Worm (Caenorhabditis elegans) whole organism, young adult: ENCODE results near the gene K11D12.7.
A peak's percentile ranks its signal among the peaks of the same experiment; 100 is the strongest.

Source experiments
- B0035.1 ChIP-seq: sonication (generic microtip); optimal IDR thresholded peaks from 2 replicates; lab custom pipeline; 2016; ENCODE audit warnings: missing genetic modification characterization, mild to moderate bottlenecking, missing compliant biosample characterization, missing genotype, missing genetic modification reagents
- B0336.3 ChIP-seq: fragments of 200-800 bp; sonication (Bioruptor generic); IDR thresholded peaks from 2 replicates; pipeline ENCODE4 v1.3.6; 2022; ENCODE audit warnings: missing genetic modification characterization, missing compliant biosample characterization
- D2030.7 ChIP-seq: fragments of 200-800 bp; sonication (Bioruptor generic); IDR thresholded peaks from 2 replicates; pipeline ENCODE4 v1.3.6; 2022; ENCODE audit warnings: missing genetic modification reagents, missing genetic modification characterization, missing compliant biosample characterization
- K11D2.4 ChIP-seq: fragments of 200-800 bp; sonication (Bioruptor generic); IDR thresholded peaks from 2 replicates; pipeline ENCODE4 v1.3.6; 2022; ENCODE audit warnings: missing genetic modification reagents, missing genetic modification characterization, missing compliant biosample characterization
- K12H6.12 ChIP-seq: fragments of 200-800 bp; sonication (Bioruptor generic); optimal IDR thresholded peaks from 2 replicates; lab custom pipeline; 2018; ENCODE audit warnings: mild to moderate bottlenecking, missing genetic modification characterization, missing compliant biosample characterization
- Y53F4B.3 ChIP-seq: fragments of 200-800 bp; sonication (Bioruptor generic); IDR thresholded peaks from 2 replicates; pipeline ENCODE4 v1.3.6; 2022; ENCODE audit warnings: missing genetic modification reagents, missing genetic modification characterization, missing compliant biosample characterization
- Y53G8AR.9 ChIP-seq: fragments of 200-800 bp; sonication (Bioruptor generic); conservative IDR thresholded peaks from 2 replicates; pipeline ENCODE4 v1.3.6; 2022; ENCODE audit warnings: missing genetic modification reagents, missing genetic modification characterization, missing compliant biosample characterization
- aptf-3 ChIP-seq: fragments of 200-800 bp; sonication (Bioruptor generic); IDR thresholded peaks from 2 replicates; pipeline ENCODE4 v1.3.6; 2022; ENCODE audit warnings: missing genetic modification characterization, missing compliant biosample characterization
- atf-7 ChIP-seq: sonication (generic microtip); optimal IDR thresholded peaks from 2 replicates; lab custom pipeline; 2017; ENCODE audit warnings: mild to moderate bottlenecking, missing genetic modification characterization, missing compliant biosample characterization
- attf-3 ChIP-seq: fragments of 200-800 bp; sonication (Bioruptor generic); conservative IDR thresholded peaks from 2 replicates; pipeline ENCODE4 v1.3.6; 2022; ENCODE audit warnings: missing genetic modification reagents, missing genetic modification characterization, missing compliant biosample characterization
- attf-5 ChIP-seq: fragments of 200-800 bp; sonication (Bioruptor generic); optimal IDR thresholded peaks from 2 replicates; lab custom pipeline; 2018; ENCODE audit warnings: mild to moderate bottlenecking, missing genetic modification characterization, missing compliant biosample characterization
- bed-2 ChIP-seq: fragments of 200-800 bp; sonication (Bioruptor generic); IDR thresholded peaks from 2 replicates; pipeline ENCODE4 v1.3.6; 2022; ENCODE audit warnings: missing genetic modification reagents, missing genetic modification characterization, missing compliant biosample characterization
- cebp-1 ChIP-seq, 2 experiments: fragments of 200-800 bp in 1 of 2; sonication (Bioruptor generic) in 1 of 2; sonication (generic microtip) in 1 of 2; IDR thresholded peaks in 1 of 2; optimal IDR thresholded peaks in 1 of 2; 2 replicates each; pipeline versions ENCODE4 v1.3.6 to Lab custom; 2017 to 2022; ENCODE audit warnings: missing compliant biosample characterization in 2 of 2, missing genetic modification characterization in 2 of 2, mild to moderate bottlenecking in 1 of 2, missing genetic modification reagents in 1 of 2, moderate library complexity in 1 of 2
- die-1 ChIP-seq: sonication (generic microtip); optimal IDR thresholded peaks from 2 replicates; lab custom pipeline; 2016; ENCODE audit warnings: missing genotype, mild to moderate bottlenecking, missing genetic modification characterization, missing compliant biosample characterization
- efl-1 ChIP-seq: fragments of 150-350 bp; optimal IDR thresholded peaks from 2 replicates; lab custom pipeline; 2014; ENCODE audit warnings: missing biosample characterization, missing genetic modification reagents, missing genetic modification characterization
- egrh-3 ChIP-seq: fragments of 200-800 bp; sonication (Bioruptor generic); IDR thresholded peaks from 2 replicates; pipeline ENCODE4 v1.3.6; 2022; ENCODE audit warnings: missing genetic modification reagents, missing genetic modification characterization, missing compliant biosample characterization
- hlh-26 ChIP-seq: fragments of 200-800 bp; sonication (Bioruptor generic); conservative IDR thresholded peaks from 2 replicates; pipeline ENCODE4 v1.3.6; 2022; ENCODE audit warnings: missing genetic modification reagents, missing genetic modification characterization, missing compliant biosample characterization
- hmg-1.2 ChIP-seq: fragments of 200-800 bp; sonication (Bioruptor generic); IDR thresholded peaks from 2 replicates; pipeline ENCODE4 v1.3.6; 2022; ENCODE audit warnings: missing genetic modification reagents, missing genetic modification characterization, missing compliant biosample characterization
- lin-40 ChIP-seq: sonication (generic microtip); optimal IDR thresholded peaks from 2 replicates; lab custom pipeline; 2016; ENCODE audit warnings: missing genetic modification characterization, mild to moderate bottlenecking, missing compliant biosample characterization, missing genotype, missing genetic modification reagents
- lin-54 ChIP-seq: fragments of 200-800 bp; sonication (Bioruptor generic); optimal IDR thresholded peaks from 2 replicates; lab custom pipeline; 2018; ENCODE audit warnings: mild to moderate bottlenecking, missing genetic modification characterization, missing compliant biosample characterization
- mcd-1 ChIP-seq: fragments of 200-800 bp; sonication (Bioruptor generic); IDR thresholded peaks from 2 replicates; pipeline ENCODE4 v1.3.6; 2022; ENCODE audit warnings: missing genetic modification reagents, missing genetic modification characterization, missing compliant biosample characterization
- nhr-120 ChIP-seq: fragments of 200-800 bp; sonication (Bioruptor generic); IDR thresholded peaks from 2 replicates; pipeline ENCODE4 v1.3.6; 2022; ENCODE audit warnings: missing genetic modification characterization, missing compliant biosample characterization
- nhr-27 ChIP-seq: fragments of 200-800 bp; sonication (Bioruptor generic); optimal IDR thresholded peaks from 2 replicates; lab custom pipeline; 2018; ENCODE audit warnings: mild to moderate bottlenecking, missing genetic modification characterization, moderate library complexity, missing compliant biosample characterization
- nhr-80 ChIP-seq: sonication (generic microtip); optimal IDR thresholded peaks from 2 replicates; lab custom pipeline; 2016; ENCODE audit warnings: missing genetic modification characterization, missing compliant biosample characterization
- repo-1 ChIP-seq: sonication (generic microtip); optimal IDR thresholded peaks from 2 replicates; lab custom pipeline; 2017; ENCODE audit warnings: mild to moderate bottlenecking, missing genetic modification characterization, missing compliant biosample characterization
- rpc-1 ChIP-seq, 2 experiments: fragments of 150-350 bp in 1 of 2; sonication (generic microtip) in 1 of 2; optimal IDR thresholded peaks; 2 replicates each; lab custom pipeline; 2014 to 2018; ENCODE audit warnings: missing biosample characterization in 1 of 2, missing genetic modification characterization in 1 of 2, missing genetic modification reagents in 1 of 2, missing genotype in 1 of 2
- snpc-3.4 ChIP-seq: sonication (generic microtip); optimal IDR thresholded peaks from 2 replicates; lab custom pipeline; 2017; ENCODE audit warnings: missing genetic modification characterization, mild to moderate bottlenecking, missing compliant biosample characterization, antibody characterized with exemption, moderate library complexity, missing genotype, missing genetic modification reagents
- tlf-1 ChIP-seq: fragments of 200-800 bp; sonication (Bioruptor generic); optimal IDR thresholded peaks from 2 replicates; lab custom pipeline; 2018; ENCODE audit warnings: mild to moderate bottlenecking, missing genetic modification characterization, missing compliant biosample characterization
- unc-130 ChIP-seq: sonication (generic microtip); optimal IDR thresholded peaks from 2 replicates; lab custom pipeline; 2016; ENCODE audit warnings: missing genetic modification reagents, missing genetic modification characterization, missing compliant biosample characterization
- xnd-1 ChIP-seq: sonication (generic microtip); optimal IDR thresholded peaks from 2 replicates; lab custom pipeline; 2016; ENCODE audit warnings: missing genotype, missing genetic modification reagents, missing genetic modification characterization, missing compliant biosample characterization
- ztf-26 ChIP-seq: sonication (generic microtip); optimal IDR thresholded peaks from 2 replicates; lab custom pipeline; 2017; ENCODE audit warnings: missing genetic modification characterization, missing compliant biosample characterization
- ztf-3 ChIP-seq: fragments of 200-800 bp; sonication (Bioruptor generic); optimal IDR thresholded peaks from 2 replicates; lab custom pipeline; 2018; ENCODE audit warnings: mild to moderate bottlenecking, missing genetic modification characterization, missing compliant biosample characterization

The K11D12.7 gene

DNA sequence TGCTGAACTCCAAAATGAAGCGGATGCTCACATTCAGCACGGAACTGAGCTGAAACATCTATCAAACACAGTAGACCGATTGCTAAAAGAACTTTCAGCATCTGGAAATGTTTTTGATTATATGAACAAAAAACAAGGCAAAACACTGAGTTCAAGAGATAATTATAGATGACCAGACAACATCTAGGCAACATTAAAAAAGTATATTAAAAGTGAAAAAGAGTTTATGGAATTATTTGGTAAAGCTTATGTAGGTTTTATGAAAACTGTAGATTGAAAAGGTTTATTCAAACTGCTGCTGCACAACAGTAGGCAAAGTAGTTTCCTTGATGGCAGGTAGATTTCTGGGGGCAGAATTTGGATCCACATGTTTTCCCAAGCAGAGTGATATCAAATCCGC is at the start of gene K11D12.7:
TSS of gene K11D12.7 (minus strand) at position 101 of the 400 bp plus-strand sequence.
- TF ChIP-seq nhr-120 (GFP tag; lab: Robert Waterston, UW) = no peak
- TF ChIP-seq ztf-26 (tag; lab: Kevin White, UChicago) = no peak
- no peak for TF ChIP-seq xnd-1 (tag; lab: Kevin White, UChicago)

DNA sequence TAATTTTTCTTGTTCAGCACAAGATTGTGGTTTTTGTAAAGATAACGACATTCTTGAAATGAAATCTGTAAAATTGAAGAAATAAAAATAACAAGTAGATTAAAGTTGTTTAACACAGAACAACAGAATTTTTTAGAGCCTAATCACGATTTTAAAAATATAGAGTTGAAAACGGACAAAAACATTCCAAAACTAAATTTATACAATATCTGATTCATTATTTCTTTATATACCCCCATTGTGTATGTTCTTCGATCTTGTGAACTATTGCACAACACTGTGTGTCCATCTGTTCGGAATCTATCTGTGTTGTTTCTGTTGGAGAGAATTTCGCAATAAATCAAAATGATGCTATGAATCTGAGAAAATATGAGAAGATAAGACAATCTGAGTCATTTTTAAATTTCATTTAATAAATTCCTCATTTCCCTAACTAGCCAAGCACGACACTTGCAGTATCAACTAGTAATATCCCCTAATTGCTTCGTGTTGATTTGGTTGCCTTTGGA is 48.7 kb upstream of the K11D12.7 start, which contains the start of gene Y58A7A.4:
TSS of gene Y58A7A.4 (minus strand) at position 51 of the 509 bp plus-strand sequence.
- TF ChIP-seq rpc-1 (optimal IDR thresholded peaks at IDR 0.05; lab: Kevin White, UChicago) (no peak), rpc-1 (tag; optimal IDR thresholded peaks at IDR 0.05; lab: Kevin White, UChicago) (no peak), cebp-1 (GFP tag; IDR thresholded peaks at IDR 0.05; lab: Robert Waterston, UW) (peak; percentile 68; the same call in 1 of the 2 replicates), cebp-1 (tag; optimal IDR thresholded peaks at IDR 0.05; lab: Kevin White, UChicago) (peak; percentile 90), aptf-3 (no peak), ztf-3 (no peak), efl-1 (GFP tag; lab: Kevin White, UChicago) (no peak), snpc-3.4 (tag; lab: Kevin White, UChicago) (no peak), Y53G8AR.9 (GFP tag; lab: Robert Waterston, UW) (no peak)

DNA sequence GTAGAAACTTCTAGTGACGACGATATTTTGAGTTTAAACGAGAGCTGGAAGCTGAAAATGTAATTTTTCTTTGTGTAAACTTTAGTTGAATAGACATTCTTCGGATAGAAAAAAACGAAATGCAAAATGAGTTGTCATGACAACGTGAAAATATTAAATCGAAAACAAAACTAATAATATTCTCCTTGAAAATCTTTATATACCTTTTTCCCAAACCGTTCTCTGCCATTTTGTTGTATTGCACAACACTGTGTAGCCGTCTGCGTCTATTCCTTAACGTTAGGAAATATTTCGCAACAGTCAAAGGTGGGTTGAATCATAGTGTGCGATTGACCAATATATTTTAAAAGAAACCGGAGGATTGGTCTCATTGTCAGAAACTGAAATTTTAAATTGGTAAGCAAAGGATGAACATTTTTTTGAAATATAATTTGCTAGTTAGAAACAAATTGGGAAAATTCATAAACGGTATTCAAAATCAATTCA is 44.6 kb upstream of the K11D12.7 start, which contains the start of gene Y58A7A.3:
TSS of gene Y58A7A.3 (minus strand) at position 51 of the 486 bp plus-strand sequence.
- TF ChIP-seq K12H6.12 (tag; lab: Kevin White, UChicago) = peak; percentile 6
- no peak for TF ChIP-seq aptf-3
- TF ChIP-seq hmg-1.2 (GFP tag; lab: Robert Waterston, UW) = peak; percentile 72; the same call in 1 of the 2 replicates
- TF ChIP-seq B0035.1 (tag; lab: Kevin White, UChicago) = no peak
- TF ChIP-seq attf-5 (GFP tag; lab: Kevin White, UChicago) = peak; percentile 88
- TF ChIP-seq lin-40 (tag; lab: Kevin White, UChicago) = peak; percentile 8
- TF ChIP-seq mcd-1 = no peak
- TF ChIP-seq cebp-1 (GFP tag; IDR thresholded peaks at IDR 0.05; lab: Robert Waterston, UW) = peak; percentile 99
- TF ChIP-seq cebp-1 (tag; optimal IDR thresholded peaks at IDR 0.05; lab: Kevin White, UChicago) = peak; percentile 99
- TF ChIP-seq lin-54 (GFP tag; lab: Kevin White, UChicago) = peak; percentile 12
- TF ChIP-seq nhr-80 = peak; percentile 69

ce11 chrV:5075343-5075742 is 39.1 kb upstream of the K11D12.7 start:
- TF ChIP-seq egrh-3 = peak; percentile 83
- TF ChIP-seq, all 124 proteins: peak for 1; not testable (repeated sequence) for 123

DNA sequence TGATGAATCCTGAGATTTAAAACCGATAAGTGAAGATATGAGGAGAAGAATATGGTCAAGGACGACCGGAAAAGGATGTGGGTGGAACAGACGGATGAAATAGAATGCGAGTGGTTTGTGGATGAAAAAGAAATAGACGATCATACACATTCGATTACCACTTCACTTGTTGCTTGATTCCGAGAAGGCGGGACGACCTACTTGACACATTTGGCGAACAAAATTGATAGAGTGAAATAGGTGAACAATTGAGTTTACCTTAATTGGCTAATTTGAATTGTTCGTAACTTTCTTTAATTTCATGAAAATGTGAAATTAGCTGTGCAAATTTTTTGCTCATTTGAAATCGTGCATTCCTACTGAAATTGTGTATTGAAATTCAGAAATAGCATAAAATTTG is 35.8 kb upstream of the K11D12.7 start, which contains the start of gene Y58A7A.2:
TSS of gene Y58A7A.2 (minus strand) at position 101 of the 400 bp plus-strand sequence.
- no peak for TF ChIP-seq bed-2 (GFP tag; lab: Robert Waterston, UW)
- no peak for TF ChIP-seq B0336.3 (GFP tag; lab: Robert Waterston, UW)
- no peak for TF ChIP-seq atf-7 (tag; lab: Kevin White, UChicago)
- TF ChIP-seq die-1 (tag; lab: Kevin White, UChicago) = no peak
- TF ChIP-seq unc-130 (GFP tag; lab: Kevin White, UChicago) = no peak
- no peak for TF ChIP-seq nhr-80
- TF ChIP-seq B0035.1 (tag; lab: Kevin White, UChicago) = no peak
- no peak for TF ChIP-seq hlh-26 (GFP tag; lab: Robert Waterston, UW)
- TF ChIP-seq, all 124 proteins: peak for 0

DNA sequence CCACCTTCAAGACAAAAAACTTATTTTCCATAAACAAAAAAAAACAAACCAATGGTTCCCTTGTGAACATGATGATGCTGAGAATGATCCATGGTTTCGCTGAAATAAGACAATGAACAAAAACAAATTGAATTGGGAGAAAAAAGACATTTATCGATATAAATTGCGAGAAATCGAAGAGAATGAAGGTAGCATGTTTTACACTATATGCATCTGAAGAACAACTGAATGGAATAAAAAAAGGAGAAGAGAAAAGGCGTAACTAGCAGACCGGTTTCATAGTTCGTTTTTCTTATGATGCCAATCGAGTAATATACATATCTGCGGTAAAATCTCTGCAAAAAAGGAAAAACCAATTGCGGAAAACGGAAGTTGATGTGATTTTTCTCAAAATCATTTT is 33.2 kb upstream of the K11D12.7 start, which contains the start of gene Y58A7A.1:
TSS of gene Y58A7A.1 (minus strand) at position 101 of the 400 bp plus-strand sequence.
- no peak for TF ChIP-seq D2030.7 (GFP tag; lab: Robert Waterston, UW)
- no peak for TF ChIP-seq K11D2.4
- TF ChIP-seq aptf-3 = no peak
- no peak for TF ChIP-seq attf-3 (GFP tag; lab: Robert Waterston, UW)
- TF ChIP-seq tlf-1 (GFP tag; lab: Kevin White, UChicago) = no peak
- no peak for TF ChIP-seq ztf-26 (tag; lab: Kevin White, UChicago)
- TF ChIP-seq lin-54 (GFP tag; lab: Kevin White, UChicago) = no peak
- no peak for TF ChIP-seq repo-1 (tag; lab: Kevin White, UChicago)
- TF ChIP-seq nhr-27 (tag; lab: Kevin White, UChicago) = no peak
- TF ChIP-seq Y53F4B.3 (GFP tag; lab: Robert Waterston, UW) = no peak
